Fruit fly (Drosophila melanogaster) whole organism: Measurements from ENCODE around the gene dpr19.

Source experiments
- CG8478 ChIP-seq: fragments of >200 bp; optimal IDR thresholded peaks from 2 replicates; lab custom pipeline; 2018; ENCODE audit warnings: inconsistent platforms
- EcR ChIP-seq, 2 experiments: fragments of >200 bp; optimal IDR thresholded peaks; 2 replicates each; lab custom pipeline; 2017; ENCODE audit warnings: missing biosample characterization in 2 of 2, missing genetic modification characterization in 2 of 2, missing genetic modification reagents in 2 of 2
- pan ChIP-seq: fragments of >200 bp; optimal IDR thresholded peaks from 2 replicates; lab custom pipeline; 2017
- psq ChIP-seq: fragments of >200 bp; optimal IDR thresholded peaks from 2 replicates; lab custom pipeline; 2017
- usp ChIP-seq: fragments of >200 bp; optimal IDR thresholded peaks from 2 replicates; lab custom pipeline; 2017; ENCODE audit warnings: missing biosample characterization, missing genetic modification characterization, mixed read lengths

- TF ChIP-seq EcR (GFP tag; optimal IDR thresholded peaks at IDR 0.05; lab: Kevin White, UChicago) (no peak), psq (no peak), CG8478 (no peak), usp (GFP tag; lab: Kevin White, UChicago) (no peak), pan (lab: Kevin White, UChicago) (no peak)
These were observed 43.0 kb downstream of the dpr19 start, which contains the start of gene RfC3 for dm6 chr2L:10418981-10419380.
